Fruit fly (Drosophila melanogaster) whole organism, adult: ENCODE results near the gene Nhe3.

Experiments
- CG12768 ChIP-seq: fragments of 200-800 bp; sonication (Bioruptor generic); optimal IDR thresholded peaks from 2 replicates; lab custom pipeline; 2017; ENCODE audit warnings: missing biosample characterization, missing genetic modification characterization, mild to moderate bottlenecking, moderate library complexity, missing genetic modification reagents
- CG14711 ChIP-seq: fragments of 200-800 bp; sonication (Bioruptor generic); optimal IDR thresholded peaks from 2 replicates; lab custom pipeline; 2018; ENCODE audit warnings: missing biosample characterization, mild to moderate bottlenecking, missing genetic modification characterization, moderate library complexity
- CG7045 ChIP-seq: fragments of 200-800 bp; sonication (Bioruptor generic); optimal IDR thresholded peaks from 2 replicates; lab custom pipeline; 2017; ENCODE audit warnings: missing biosample characterization, mild to moderate bottlenecking, missing genetic modification characterization
- CG7101 ChIP-seq: fragments of 200-800 bp; sonication (Bioruptor generic); optimal IDR thresholded peaks from 2 replicates; lab custom pipeline; 2018; ENCODE audit warnings: missing biosample characterization, mild to moderate bottlenecking, missing genetic modification characterization, moderate library complexity
- Clk ChIP-seq: fragments of 200-800 bp; sonication (Bioruptor generic); optimal IDR thresholded peaks from 2 replicates; lab custom pipeline; 2017; ENCODE audit warnings: missing biosample characterization, missing genetic modification characterization
- Crg-1 ChIP-seq: fragments of 200-800 bp; sonication (Bioruptor generic); optimal IDR thresholded peaks from 2 replicates; lab custom pipeline; 2016; ENCODE audit warnings: missing biosample characterization, missing genetic modification characterization
- cnc ChIP-seq, 2 experiments: fragments of >200 bp; optimal IDR thresholded peaks; 2 replicates each; lab custom pipeline; 2017
- kay ChIP-seq: fragments of 200-800 bp; sonication (Bioruptor generic); peaks from one replicate; lab custom pipeline; 2016; ENCODE audit warnings: missing biosample characterization, missing genetic modification characterization, borderline replicate concordance

- TF ChIP-seq Clk (no peak), CG12768 (GFP tag; lab: Kevin White, UChicago) (no peak), kay (no peak), CG14711 (tag; lab: Kevin White, UChicago) (no peak), CG7101 (tag; lab: Kevin White, UChicago) (no peak), CG7045 (GFP tag; lab: Kevin White, UChicago) (no peak), Crg-1 (no peak), cnc (optimal IDR thresholded peaks at IDR 0.05; lab: Kevin White, UChicago) (no peak)
These were observed 48.4 kb upstream of the Nhe3 start, which contains the start of gene TTLL3B for dm6 chr2L:6732566-6732965.
